Fruit fly (Drosophila melanogaster): Measurements from ENCODE around the gene CG10710.

Gene CG10710

dm6 chr3L:13489193-13489752 is 30.1 kb downstream of the CG10710 start:
- TF ChIP-seq Sin3A (optimal IDR thresholded peaks at IDR 0.05) (no peak), psq (optimal IDR thresholded peaks at IDR 0.05) (no peak), h (optimal IDR thresholded peaks at IDR 0.05) (no peak)

DNA sequence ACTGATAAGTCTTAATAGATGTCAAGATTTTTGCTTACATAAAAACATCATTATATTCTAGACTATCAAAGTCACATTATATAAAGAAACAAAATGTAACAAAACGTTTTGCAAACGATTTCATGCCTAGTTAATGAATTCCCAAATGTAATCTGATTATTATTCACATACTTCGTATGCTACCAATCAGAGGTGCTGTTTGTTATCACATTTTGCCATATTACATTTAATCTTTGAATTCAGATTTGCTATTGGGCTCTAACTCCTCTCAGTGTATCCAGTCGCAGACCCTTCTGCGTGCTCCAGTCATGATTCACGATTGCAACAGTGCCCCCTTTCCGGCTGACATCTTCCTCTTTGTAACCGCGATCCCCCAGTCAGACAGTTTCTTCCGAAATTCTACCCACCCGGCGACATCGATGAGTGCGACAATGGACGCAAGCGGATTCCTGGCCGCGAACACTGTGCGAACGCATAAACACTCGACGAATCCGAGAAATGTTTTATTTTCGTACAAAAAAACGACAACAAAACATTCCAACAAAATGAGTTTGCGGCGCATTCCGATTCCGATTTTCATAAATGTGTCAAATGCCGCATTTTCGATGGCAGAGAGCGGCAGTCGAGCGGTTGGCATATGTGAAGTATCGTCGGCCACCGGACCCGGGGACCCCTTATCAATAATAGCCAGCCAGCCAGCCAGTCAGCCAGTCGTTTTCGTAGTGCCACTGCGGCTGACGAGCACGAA is 31.1 kb downstream of the CG10710 start:
- TF ChIP-seq ttk (optimal IDR thresholded peaks at IDR 0.05) (no peak), Sin3A (optimal IDR thresholded peaks at IDR 0.05) (no peak), insv (optimal IDR thresholded peaks at IDR 0.05) (no peak), h (optimal IDR thresholded peaks at IDR 0.05) (no peak), psq (optimal IDR thresholded peaks at IDR 0.05) (no peak), Myc (optimal IDR thresholded peaks at IDR 0.05) (no peak)

dm6 chr3L:13486860-13487404 is 32.5 kb downstream of the CG10710 start:
- TF ChIP-seq ttk (optimal IDR thresholded peaks at IDR 0.05) = no peak
- no peak for TF ChIP-seq insv (optimal IDR thresholded peaks at IDR 0.05)
- no peak for TF ChIP-seq h (optimal IDR thresholded peaks at IDR 0.05)
- no peak for TF ChIP-seq Sin3A (optimal IDR thresholded peaks at IDR 0.05)
- no peak for TF ChIP-seq Myc (optimal IDR thresholded peaks at IDR 0.05)
- TF ChIP-seq psq (optimal IDR thresholded peaks at IDR 0.05) = no peak

- no peak for TF ChIP-seq insv (optimal IDR thresholded peaks at IDR 0.05)
Observed at dm6 chr3L:13486041-13486859, 33.2 kb downstream of the CG10710 start, which contains the start of the genes Abp1 and Tgi. Gene Abp1 (minus strand): TSS chr3L:13486280. Gene Tgi (plus strand): TSS chr3L:13486797.

DNA sequence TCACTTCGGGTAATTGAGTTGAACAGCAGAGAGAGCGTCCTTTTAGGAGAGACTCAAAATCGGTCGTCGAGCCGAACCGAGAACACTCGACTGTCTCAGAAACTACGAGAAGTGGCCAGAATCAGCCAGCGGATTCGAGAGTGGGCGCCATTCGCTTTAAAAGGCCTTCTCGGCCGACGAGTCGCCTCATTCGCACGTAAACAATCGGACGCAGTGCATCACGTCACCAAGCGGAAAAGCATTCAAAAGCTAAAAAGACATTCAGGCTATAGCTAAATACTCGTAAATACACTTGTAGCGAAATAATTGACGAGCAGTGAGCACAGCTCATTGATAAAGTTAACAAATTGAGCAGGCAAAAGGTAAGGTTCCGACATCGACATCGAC is 39.2 kb downstream of the CG10710 start:
- TF ChIP-seq psq (optimal IDR thresholded peaks at IDR 0.05) (no peak), Myc (optimal IDR thresholded peaks at IDR 0.05) (no peak), h (optimal IDR thresholded peaks at IDR 0.05) (no peak)

dm6 chr3L:13479609-13480240 is 39.7 kb downstream of the CG10710 start:
- TF ChIP-seq psq (optimal IDR thresholded peaks at IDR 0.05) = no peak
- no peak for TF ChIP-seq insv (optimal IDR thresholded peaks at IDR 0.05)
- TF ChIP-seq h (optimal IDR thresholded peaks at IDR 0.05) = no peak
- no peak for TF ChIP-seq Sin3A (optimal IDR thresholded peaks at IDR 0.05)
- TF ChIP-seq ttk (optimal IDR thresholded peaks at IDR 0.05) = no peak
- TF ChIP-seq Myc (optimal IDR thresholded peaks at IDR 0.05) = no peak

- TF ChIP-seq h (optimal IDR thresholded peaks at IDR 0.05) (no peak), psq (optimal IDR thresholded peaks at IDR 0.05) (no peak), Myc (optimal IDR thresholded peaks at IDR 0.05) (no peak), ttk (optimal IDR thresholded peaks at IDR 0.05) (no peak), insv (optimal IDR thresholded peaks at IDR 0.05) (no peak), Sin3A (optimal IDR thresholded peaks at IDR 0.05) (no peak)
Observed at dm6 chr3L:13479204-13479600, 40.2 kb downstream of the CG10710 start.

DNA sequence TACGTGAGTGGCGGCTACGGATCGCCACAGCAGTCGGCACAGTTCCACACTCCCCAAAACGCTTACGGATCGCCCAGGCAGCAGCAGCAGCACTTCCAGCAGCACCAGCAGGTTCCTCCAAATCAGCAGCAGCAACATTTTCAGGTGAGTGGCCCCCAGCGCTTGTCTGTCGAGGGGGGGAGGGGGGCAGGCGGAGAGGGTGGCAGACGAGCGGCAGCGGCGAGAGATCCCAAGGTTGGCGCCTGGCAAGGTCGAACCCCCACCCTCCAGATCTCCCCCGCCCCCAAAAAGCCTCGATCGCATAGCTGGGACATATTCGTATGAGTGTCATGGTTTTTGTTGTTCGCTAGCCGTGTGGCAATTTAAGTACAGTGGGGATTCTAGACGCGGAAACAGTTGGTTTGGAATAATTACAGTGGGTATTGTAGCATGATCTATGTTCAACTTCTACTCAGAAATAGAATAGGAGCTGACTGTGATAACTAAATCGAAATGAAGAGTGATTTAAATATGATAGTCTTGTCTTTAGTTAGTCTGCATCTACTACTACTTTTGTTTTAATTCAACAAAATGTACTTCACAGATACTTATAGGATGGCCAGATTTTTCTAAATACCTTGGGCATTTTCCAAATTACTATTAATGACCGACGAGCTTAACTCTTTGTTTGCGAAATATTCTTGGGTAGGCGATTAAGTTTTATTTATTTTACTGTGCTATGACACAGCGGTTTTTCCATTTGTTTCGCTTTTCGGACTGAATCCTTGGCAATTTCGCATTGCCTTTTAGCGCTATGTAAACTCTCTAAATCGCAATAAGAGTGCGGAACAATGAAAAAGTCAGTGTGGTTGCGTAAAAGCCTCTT is 40.8 kb downstream of the CG10710 start:
- TF ChIP-seq ttk (optimal IDR thresholded peaks at IDR 0.05) = no peak
- TF ChIP-seq Myc (optimal IDR thresholded peaks at IDR 0.05) = no peak
- TF ChIP-seq Sin3A (optimal IDR thresholded peaks at IDR 0.05) = no peak
- no peak for TF ChIP-seq psq (optimal IDR thresholded peaks at IDR 0.05)
- no peak for TF ChIP-seq h (optimal IDR thresholded peaks at IDR 0.05)
- TF ChIP-seq insv (optimal IDR thresholded peaks at IDR 0.05) = no peak

dm6 chr3L:13477453-13478184 is 41.8 kb downstream of the CG10710 start, which contains the start of gene stv:
Gene stv (plus strand): TSS chr3L:13477541.
- TF ChIP-seq insv (optimal IDR thresholded peaks at IDR 0.05) = no peak

- TF ChIP-seq psq (optimal IDR thresholded peaks at IDR 0.05) (no peak), Myc (optimal IDR thresholded peaks at IDR 0.05) (no peak), ttk (optimal IDR thresholded peaks at IDR 0.05) (no peak), insv (optimal IDR thresholded peaks at IDR 0.05) (no peak), h (optimal IDR thresholded peaks at IDR 0.05) (no peak), Sin3A (optimal IDR thresholded peaks at IDR 0.05) (no peak)
Observed at dm6 chr3L:13476566-13477452, 42.6 kb downstream of the CG10710 start.

Measured in Kc167 (cell line).